Fruit fly (Drosophila melanogaster) whole organism, embryonic: ENCODE results near the gene Taf10.
A peak's percentile ranks its signal among the peaks of the same experiment; 100 is the strongest.

ENCODE experiments used
- BEAF-32 ChIP-seq: fragments of 200-800 bp; sonication (Bioruptor generic); optimal IDR thresholded peaks from 3 replicates; lab custom pipeline; 2017; ENCODE audit warnings: missing biosample characterization, missing genetic modification characterization, mild to moderate bottlenecking, moderate library complexity, missing genetic modification reagents
- CG12219 ChIP-seq: fragments of 200-800 bp; sonication (Bioruptor generic); optimal IDR thresholded peaks from 3 replicates; lab custom pipeline; 2018; ENCODE audit warnings: missing biosample characterization, mild to moderate bottlenecking, missing genetic modification characterization
- CG12744 ChIP-seq: fragments of 200-800 bp; sonication (Bioruptor generic); optimal IDR thresholded peaks from 2 replicates; lab custom pipeline; 2016; ENCODE audit warnings: missing biosample characterization, missing genetic modification characterization
- CG1529 ChIP-seq: fragments of 200-800 bp; sonication (Bioruptor generic); optimal IDR thresholded peaks from 3 replicates; lab custom pipeline; 2018; ENCODE audit warnings: missing biosample characterization, missing genetic modification characterization
- CG1602 ChIP-seq: fragments of 200-800 bp; sonication (Bioruptor generic); optimal IDR thresholded peaks from 3 replicates; lab custom pipeline; 2016; ENCODE audit warnings: missing biosample characterization, missing genetic modification characterization
- CG17612 ChIP-seq: fragments of 200-800 bp; sonication (Bioruptor generic); IDR thresholded peaks from 2 replicates; pipeline ENCODE4 v1.3.6; 2022; ENCODE audit warnings: missing biosample characterization, missing genetic modification characterization
- CG18262 ChIP-seq: fragments of 200-800 bp; optimal IDR thresholded peaks from 3 replicates; lab custom pipeline; 2019; ENCODE audit warnings: missing biosample characterization, mild to moderate bottlenecking, missing genetic modification characterization, moderate library complexity
- CG2678 ChIP-seq: fragments of 200-800 bp; sonication (Bioruptor generic); optimal IDR thresholded peaks from 3 replicates; lab custom pipeline; 2019; ENCODE audit warnings: missing biosample characterization, mild to moderate bottlenecking, missing genetic modification characterization, moderate library complexity
- CG3065 ChIP-seq: fragments of 200-800 bp; sonication (Bioruptor generic); optimal IDR thresholded peaks from 2 replicates; lab custom pipeline; 2016; ENCODE audit warnings: missing biosample characterization, missing genetic modification characterization
- CG31365 ChIP-seq: fragments of 200-800 bp; sonication (Bioruptor generic); optimal IDR thresholded peaks from 2 replicates; lab custom pipeline; 2018; ENCODE audit warnings: missing biosample characterization, mild to moderate bottlenecking, missing genetic modification characterization
- CG31388 ChIP-seq: fragments of 200-800 bp; sonication (Bioruptor generic); optimal IDR thresholded peaks from 2 replicates; lab custom pipeline; 2016; ENCODE audit warnings: missing biosample characterization, missing genetic modification characterization
- CG32532 ChIP-seq: fragments of 200-800 bp; sonication (Bioruptor generic); IDR thresholded peaks from 2 replicates; pipeline ENCODE4 v1.3.6; 2022; ENCODE audit warnings: missing biosample characterization, missing genetic modification characterization
- CG3407 ChIP-seq: fragments of 200-800 bp; sonication (Bioruptor generic); optimal IDR thresholded peaks from 2 replicates; lab custom pipeline; 2018; ENCODE audit warnings: missing biosample characterization, mild to moderate bottlenecking, missing genetic modification characterization
- CG42726 ChIP-seq: fragments of 200-800 bp; sonication (Bioruptor generic); IDR thresholded peaks from 2 replicates; pipeline ENCODE4 v1.3.6; 2022; ENCODE audit warnings: missing biosample characterization, missing genetic modification characterization; ENCODE audit not compliant: partially characterized antibody
- CG4328 ChIP-seq: fragments of 200-800 bp; sonication (Bioruptor generic); optimal IDR thresholded peaks from 3 replicates; lab custom pipeline; 2017; ENCODE audit warnings: missing biosample characterization, missing genetic modification reagents, missing genetic modification characterization
- CG4404 ChIP-seq: fragments of 200-800 bp; sonication (Bioruptor generic); IDR thresholded peaks from 2 replicates; pipeline ENCODE4 v1.3.6; 2022; ENCODE audit warnings: missing biosample characterization, missing genetic modification characterization
- CG6689 ChIP-seq: fragments of 200-800 bp; sonication (Bioruptor generic); IDR thresholded peaks from 2 replicates; pipeline ENCODE4 v1.3.6; 2022; ENCODE audit warnings: missing biosample characterization, missing genetic modification characterization
- CG7556 ChIP-seq: fragments of 200-800 bp; sonication (Bioruptor generic); optimal IDR thresholded peaks from 2 replicates; lab custom pipeline; 2017; ENCODE audit warnings: missing biosample characterization, mild to moderate bottlenecking, missing genetic modification characterization
- CG7928 ChIP-seq: fragments of 200-800 bp; sonication (Bioruptor generic); optimal IDR thresholded peaks from 2 replicates; lab custom pipeline; 2017; ENCODE audit warnings: missing biosample characterization, mild to moderate bottlenecking, missing genetic modification characterization
- CG8290 ChIP-seq, 3 experiments: fragments of 200-800 bp; sonication (Bioruptor generic); optimal IDR thresholded peaks; 2 replicates each; lab custom pipeline; 2016 to 2019; ENCODE audit warnings: missing biosample characterization in 3 of 3, missing genetic modification characterization in 3 of 3, mild to moderate bottlenecking in 2 of 3, moderate library complexity in 1 of 3
- CG8478 ChIP-seq: fragments of >200 bp; optimal IDR thresholded peaks from 2 replicates; lab custom pipeline; 2018
- CG9817 ChIP-seq: fragments of 200-800 bp; sonication (Bioruptor generic); optimal IDR thresholded peaks from 2 replicates; lab custom pipeline; 2018; ENCODE audit warnings: missing biosample characterization, mild to moderate bottlenecking, missing genetic modification characterization, moderate library complexity
- Deaf1 ChIP-seq: fragments of 200-800 bp; optimal IDR thresholded peaks from 3 replicates; lab custom pipeline; 2019; ENCODE audit warnings: missing biosample characterization, mild to moderate bottlenecking, missing genetic modification characterization, moderate library complexity
- Dp ChIP-seq: fragments of 200-800 bp; sonication (Bioruptor generic); optimal IDR thresholded peaks from 2 replicates; lab custom pipeline; 2018; ENCODE audit warnings: missing biosample characterization, mild to moderate bottlenecking, missing genetic modification characterization, moderate library complexity
- Max ChIP-seq: fragments of 200-800 bp; sonication (Bioruptor generic); optimal IDR thresholded peaks from 2 replicates; lab custom pipeline; 2016; ENCODE audit warnings: missing biosample characterization, mild to moderate bottlenecking, missing genetic modification characterization
- Nf-YA ChIP-seq: fragments of 200-800 bp; sonication (Bioruptor generic); IDR thresholded peaks from 2 replicates; pipeline ENCODE4 v1.3.6; 2022; ENCODE audit warnings: missing biosample characterization, missing genetic modification characterization
- Sry-β ChIP-seq: fragments of 200-800 bp; sonication (Bioruptor generic); optimal IDR thresholded peaks from 2 replicates; lab custom pipeline; 2018; ENCODE audit warnings: missing biosample characterization, mild to moderate bottlenecking, missing genetic modification characterization, moderate library complexity
- Tbp ChIP-seq: fragments of >200 bp; optimal IDR thresholded peaks from 2 replicates; lab custom pipeline; 2018; ENCODE audit warnings: missing biosample characterization, missing genetic modification characterization
- YL-1 ChIP-seq: fragments of 200-800 bp; sonication (Bioruptor generic); optimal IDR thresholded peaks from 3 replicates; lab custom pipeline; 2017; ENCODE audit warnings: missing biosample characterization, mild to moderate bottlenecking, missing genetic modification characterization
- cad ChIP-seq: fragments of >200 bp; optimal IDR thresholded peaks from 2 replicates; lab custom pipeline; 2017; ENCODE audit warnings: missing biosample characterization, missing genetic modification characterization
- cas ChIP-seq: fragments of 200-800 bp; sonication (Bioruptor generic); IDR thresholded peaks from 2 replicates; pipeline ENCODE4 v1.3.6; 2022; ENCODE audit warnings: missing biosample characterization, missing genetic modification characterization
- caup ChIP-seq: fragments of 200-800 bp; sonication (Bioruptor generic); optimal IDR thresholded peaks from 3 replicates; lab custom pipeline; 2017; ENCODE audit warnings: missing biosample characterization, mild to moderate bottlenecking, missing genetic modification characterization, moderate library complexity; ENCODE audit not compliant: severe bottlenecking
- chinmo ChIP-seq: fragments of 200-800 bp; sonication (Bioruptor generic); IDR thresholded peaks from 4 replicates; pipeline ENCODE4 v1.3.6; 2022; ENCODE audit warnings: missing biosample characterization, missing genetic modification characterization; ENCODE audit not compliant: partially characterized antibody
- chm ChIP-seq: fragments of 200-800 bp; sonication (Bioruptor generic); IDR thresholded peaks from 2 replicates; pipeline ENCODE4 v1.3.6; 2022; ENCODE audit warnings: missing biosample characterization, missing genetic modification characterization
- ftz-f1 ChIP-seq: fragments of 200-800 bp; sonication (Bioruptor generic); optimal IDR thresholded peaks from 2 replicates; lab custom pipeline; 2016; ENCODE audit warnings: missing biosample characterization, missing genetic modification characterization
- h ChIP-seq: fragments of >200 bp; optimal IDR thresholded peaks from 2 replicates; lab custom pipeline; 2017
- ham ChIP-seq: fragments of 200-800 bp; sonication (Bioruptor generic); IDR thresholded peaks from 2 replicates; pipeline ENCODE4 v1.3.6; 2022; ENCODE audit warnings: missing biosample characterization, missing genetic modification characterization
- hb ChIP-seq: fragments of 200-800 bp; sonication (Bioruptor generic); IDR thresholded peaks from 3 replicates; pipeline ENCODE4 v1.3.6; 2022; ENCODE audit warnings: missing biosample characterization, missing genetic modification characterization; ENCODE audit not compliant: partially characterized antibody
- hth ChIP-seq: fragments of >200 bp; optimal IDR thresholded peaks from 2 replicates; lab custom pipeline; 2017; ENCODE audit warnings: inconsistent platforms
- lbe ChIP-seq: fragments of 200-800 bp; sonication (Bioruptor generic); optimal IDR thresholded peaks from 2 replicates; lab custom pipeline; 2016; ENCODE audit warnings: missing biosample characterization, mild to moderate bottlenecking, missing genetic modification characterization
- pnt ChIP-seq: fragments of 200-800 bp; sonication (Bioruptor generic); optimal IDR thresholded peaks from 3 replicates; lab custom pipeline; 2016; ENCODE audit warnings: missing biosample characterization, missing genetic modification characterization
- pum ChIP-seq: fragments of 200-800 bp; sonication (Bioruptor generic); optimal IDR thresholded peaks from 2 replicates; lab custom pipeline; 2016; ENCODE audit warnings: missing biosample characterization, missing genetic modification characterization
- salm ChIP-seq: fragments of 200-800 bp; sonication (Bioruptor generic); optimal IDR thresholded peaks from 2 replicates; lab custom pipeline; 2018; ENCODE audit warnings: missing biosample characterization, mild to moderate bottlenecking, missing genetic modification characterization
- scrt ChIP-seq: fragments of 200-800 bp; sonication (Bioruptor generic); optimal IDR thresholded peaks from 2 replicates; lab custom pipeline; 2018; ENCODE audit warnings: missing biosample characterization, mild to moderate bottlenecking, missing genetic modification characterization, moderate library complexity
- seq ChIP-seq: fragments of 200-800 bp; sonication (Bioruptor generic); IDR thresholded peaks from 2 replicates; pipeline ENCODE4 v1.3.6; 2022; ENCODE audit warnings: missing biosample characterization, missing genetic modification characterization
- slp2 ChIP-seq: fragments of 200-800 bp; sonication (Bioruptor generic); optimal IDR thresholded peaks from 2 replicates; lab custom pipeline; 2016; ENCODE audit warnings: missing biosample characterization, missing genetic modification characterization
- so ChIP-seq: fragments of 200-800 bp; sonication (Bioruptor generic); IDR thresholded peaks from 3 replicates; pipeline ENCODE4 v1.3.6; 2022; ENCODE audit warnings: missing biosample characterization, missing genetic modification characterization
- sqz ChIP-seq: fragments of 200-800 bp; sonication (Bioruptor generic); optimal IDR thresholded peaks from 3 replicates; lab custom pipeline; 2018; ENCODE audit warnings: missing biosample characterization, mild to moderate bottlenecking, missing genetic modification characterization
- tgo ChIP-seq: fragments of 200-800 bp; sonication (Bioruptor generic); IDR thresholded peaks from 3 replicates; pipeline ENCODE4 v1.3.6; 2022; ENCODE audit warnings: missing biosample characterization, missing genetic modification characterization
- vfl ChIP-seq: fragments of 200-800 bp; sonication (Bioruptor generic); optimal IDR thresholded peaks from 2 replicates; lab custom pipeline; 2016; ENCODE audit warnings: missing biosample characterization, missing genetic modification characterization
- wor ChIP-seq: fragments of 200-800 bp; sonication (Bioruptor generic); IDR thresholded peaks from 2 replicates; pipeline ENCODE4 v1.3.6; 2022; ENCODE audit warnings: missing biosample characterization, missing genetic modification characterization

Gene Taf10

DNA sequence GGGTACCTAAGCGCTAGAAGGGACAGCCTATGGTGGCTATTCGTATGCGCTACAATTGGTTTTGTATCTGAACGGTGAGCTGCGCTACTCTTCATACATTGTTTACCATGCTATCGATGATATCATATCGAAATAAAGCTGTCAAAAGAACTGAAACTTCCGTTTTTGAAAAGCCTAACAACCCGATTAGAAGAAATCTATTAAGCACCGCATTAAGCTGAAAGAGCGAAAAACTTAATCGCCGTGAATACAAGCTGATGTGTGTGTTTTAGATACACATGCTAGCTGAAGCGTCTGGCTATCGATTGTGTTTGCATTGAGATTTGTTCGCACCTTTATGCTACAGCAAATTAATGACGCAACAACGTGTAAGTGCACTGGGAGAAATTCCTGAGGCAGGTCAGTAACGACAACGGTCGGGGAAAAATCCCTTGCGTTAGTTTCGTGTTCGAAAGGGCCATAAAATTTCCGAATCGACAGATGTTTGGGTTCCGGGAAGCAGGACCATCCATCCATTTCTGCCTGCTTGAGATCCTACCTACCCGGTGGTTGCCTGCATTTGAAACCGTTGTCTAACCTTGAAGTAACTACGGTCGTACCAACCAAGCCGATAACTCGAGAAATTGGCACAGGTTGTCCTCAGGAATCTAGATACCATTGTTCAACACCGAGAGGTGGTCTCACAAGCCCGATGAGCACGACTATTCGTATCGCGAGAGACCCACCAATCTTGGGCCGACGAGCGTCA is 17.2 kb upstream of the Taf10 start (continued):
- no peak for TF ChIP-seq Tbp (GFP tag; lab: Kevin White, UChicago)
- no peak for TF ChIP-seq lbe (GFP tag; lab: Kevin White, UChicago)
- TF ChIP-seq CG12219 (GFP tag; lab: Kevin White, UChicago) = peak; percentile 72
- peak; percentile 0 for TF ChIP-seq Dp (GFP tag; lab: Kevin White, UChicago)
- TF ChIP-seq wor (GFP tag; lab: Robert Waterston, UW) = no peak
- peak; percentile 26 for TF ChIP-seq CG3065 (GFP tag; lab: Kevin White, UChicago)
- no peak for TF ChIP-seq CG31388 (GFP tag; lab: Kevin White, UChicago)
- no peak for TF ChIP-seq CG17612 (GFP tag; lab: Robert Waterston, UW)
- peak; percentile 79 for TF ChIP-seq pum (GFP tag; lab: Kevin White, UChicago)
- TF ChIP-seq BEAF-32 (GFP tag; lab: Kevin White, UChicago) = no peak
- TF ChIP-seq YL-1 (GFP tag; lab: Kevin White, UChicago) = peak; percentile 51
- TF ChIP-seq scrt = peak; percentile 78
- no peak for TF ChIP-seq CG4404 (GFP tag; lab: Robert Waterston, UW)
- TF ChIP-seq CG1602 (GFP tag; lab: Kevin White, UChicago) = peak; percentile 64
- TF ChIP-seq Deaf1 (tag; lab: Kevin White, UChicago) = peak; percentile 86
- TF ChIP-seq sqz (GFP tag; lab: Kevin White, UChicago) = peak; percentile 18
- no peak for TF ChIP-seq so (GFP tag; lab: Robert Waterston, UW)
- TF ChIP-seq CG42726 (GFP tag; lab: Robert Waterston, UW) = no peak
- TF ChIP-seq ftz-f1 = no peak
- peak; percentile 30 for TF ChIP-seq CG4328
- peak; percentile 50 for TF ChIP-seq Max (GFP tag; lab: Kevin White, UChicago)
- peak; percentile 57 for TF ChIP-seq CG1529 (GFP tag; lab: Kevin White, UChicago)
- TF ChIP-seq salm (tag; lab: Kevin White, UChicago) = peak; percentile 47
- peak; percentile 79 for TF ChIP-seq CG31365 (tag; lab: Kevin White, UChicago)
- TF ChIP-seq seq (GFP tag; lab: Robert Waterston, UW) = no peak
- no peak for TF ChIP-seq Sry-β (GFP tag; lab: Kevin White, UChicago)
- TF ChIP-seq CG3407 (GFP tag; lab: Kevin White, UChicago) = peak; percentile 42
- TF ChIP-seq chm (GFP tag; lab: Robert Waterston, UW) = no peak
- peak; percentile 32 for TF ChIP-seq CG8290 (GFP tag; optimal IDR thresholded peaks at IDR 0.05; lab: Kevin White, UChicago)
- peak in 1 of 2 experiments; percentile 94 for TF ChIP-seq CG8290 (tag; optimal IDR thresholded peaks at IDR 0.05; lab: Kevin White, UChicago)
- TF ChIP-seq vfl = peak; percentile 57
- peak; percentile 84 for TF ChIP-seq CG7556 (GFP tag; lab: Kevin White, UChicago)
- TF ChIP-seq cad (GFP tag; lab: Kevin White, UChicago) = peak; percentile 90
- TF ChIP-seq caup (GFP tag; lab: Kevin White, UChicago) = peak; percentile 89
- TF ChIP-seq ham (GFP tag; lab: Robert Waterston, UW) = no peak
- no peak for TF ChIP-seq h
- peak; percentile 65 for TF ChIP-seq CG12744 (GFP tag; lab: Kevin White, UChicago)
- peak; percentile 70 for TF ChIP-seq pnt
- TF ChIP-seq chinmo (GFP tag; lab: Robert Waterston, UW) = no peak
- TF ChIP-seq hth (lab: Kevin White, UChicago) = no peak
- TF ChIP-seq CG6689 = no peak
- TF ChIP-seq Nf-YA (GFP tag; lab: Robert Waterston, UW) = no peak
- TF ChIP-seq CG18262 (tag; lab: Kevin White, UChicago) = peak; percentile 83
- peak; percentile 79 for TF ChIP-seq slp2 (GFP tag; lab: Kevin White, UChicago)
- no peak for TF ChIP-seq cas
- no peak for TF ChIP-seq hb
- no peak for TF ChIP-seq tgo (GFP tag; lab: Robert Waterston, UW)
- peak; percentile 61 for TF ChIP-seq CG7928 (GFP tag; lab: Kevin White, UChicago)
- TF ChIP-seq CG9817 (tag; lab: Kevin White, UChicago) = peak; percentile 34
- TF ChIP-seq CG32532 = no peak
- TF ChIP-seq CG8478 (lab: Kevin White, UChicago) = no peak
- TF ChIP-seq CG2678 (tag; lab: Kevin White, UChicago) = peak; percentile 91
